Fruit fly (Drosophila melanogaster) S2 (cell line): Measurements from ENCODE around the gene wgn.

Source experiments
- CG8478 ChIP-seq: fragments of >200 bp; optimal IDR thresholded peaks from 2 replicates; lab custom pipeline; 2018
- CTCF ChIP-seq, 2 experiments: fragments of >200 bp; optimal IDR thresholded peaks; 2 replicates each; lab custom pipeline; 2018

DNA sequence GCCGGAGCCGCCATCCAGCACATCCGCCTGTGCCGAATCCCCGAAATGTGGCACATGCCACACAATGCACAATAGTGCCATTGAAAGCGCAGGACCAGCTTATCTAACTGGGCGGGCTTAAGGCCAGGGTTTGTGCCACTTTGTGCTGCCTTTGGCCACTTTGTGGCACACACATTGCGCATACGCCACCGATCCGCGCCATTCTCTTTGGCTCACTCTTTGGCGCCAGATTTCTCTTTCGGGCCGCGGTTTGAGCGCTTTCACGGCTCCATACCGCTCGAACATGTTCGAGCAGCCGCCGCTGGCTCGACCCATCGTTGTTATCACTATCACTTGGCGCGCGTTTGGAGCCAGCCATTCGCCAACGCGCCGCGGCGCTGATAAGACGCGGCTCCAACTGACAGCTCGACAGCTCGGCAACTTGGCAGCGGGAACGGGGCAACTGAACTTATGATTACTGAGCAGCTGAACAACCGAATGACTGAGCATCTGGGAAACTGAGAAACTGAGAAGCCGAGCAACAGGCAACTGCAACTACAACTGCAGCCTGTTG is 31.1 kb upstream of the wgn start:
- TF ChIP-seq CG8478 (lab: Kevin White, UChicago), result no peak
- no peak for TF ChIP-seq CTCF (optimal IDR thresholded peaks at IDR 0.05; lab: Kevin White, UChicago)
